Fruit fly (Drosophila melanogaster) whole organism, prepupa: ENCODE results near the gene Sirt7.

ENCODE experiments used
- Blimp-1 ChIP-seq: fragments of 200-800 bp; sonication (Bioruptor generic); optimal IDR thresholded peaks from 3 replicates; lab custom pipeline; 2017; ENCODE audit warnings: missing biosample characterization, missing genetic modification characterization, mild to moderate bottlenecking, moderate library complexity, missing genetic modification reagents
- CG10631 ChIP-seq: fragments of 200-800 bp; sonication (Bioruptor generic); optimal IDR thresholded peaks from 2 replicates; lab custom pipeline; 2016; ENCODE audit warnings: missing biosample characterization, missing genetic modification characterization
- CG10669 ChIP-seq: fragments of 200-800 bp; sonication (Bioruptor generic); optimal IDR thresholded peaks from 3 replicates; lab custom pipeline; 2018; ENCODE audit warnings: missing biosample characterization, mild to moderate bottlenecking, missing genetic modification characterization, moderate library complexity
- CG11294 ChIP-seq: fragments of 200-800 bp; sonication (Bioruptor generic); IDR thresholded peaks from 2 replicates; pipeline ENCODE4 v1.3.6; 2022; ENCODE audit warnings: missing biosample characterization, missing genetic modification characterization
- CG11762 ChIP-seq: fragments of 200-800 bp; sonication (Bioruptor generic); optimal IDR thresholded peaks from 3 replicates; lab custom pipeline; 2016; ENCODE audit warnings: missing biosample characterization, missing genetic modification characterization; ENCODE audit not compliant: insufficient read depth
- CG15336 ChIP-seq: fragments of 200-800 bp; sonication (Bioruptor generic); IDR thresholded peaks from 2 replicates; pipeline ENCODE4 v1.3.6; 2022; ENCODE audit warnings: missing biosample characterization, missing genetic modification characterization
- CG1621 ChIP-seq: fragments of 200-800 bp; sonication (Bioruptor generic); optimal IDR thresholded peaks from 3 replicates; lab custom pipeline; 2018; ENCODE audit warnings: missing biosample characterization, mild to moderate bottlenecking, missing genetic modification characterization
- CG16779 ChIP-seq: fragments of 200-800 bp; sonication (Bioruptor generic); optimal IDR thresholded peaks from 3 replicates; lab custom pipeline; 2017; ENCODE audit warnings: missing biosample characterization, mild to moderate bottlenecking, missing genetic modification characterization
- CG31627 ChIP-seq: fragments of 200-800 bp; sonication (Bioruptor generic); optimal IDR thresholded peaks from 3 replicates; lab custom pipeline; 2016; ENCODE audit warnings: missing biosample characterization, missing genetic modification characterization
- CG32006 ChIP-seq: fragments of 200-800 bp; sonication (Bioruptor generic); optimal IDR thresholded peaks from 3 replicates; lab custom pipeline; 2017; ENCODE audit warnings: missing biosample characterization, mild to moderate bottlenecking, missing genetic modification characterization
- CG34406 ChIP-seq: fragments of 200-800 bp; sonication (Bioruptor generic); optimal IDR thresholded peaks from 3 replicates; lab custom pipeline; 2016; ENCODE audit warnings: missing biosample characterization, missing genetic modification characterization
- CG3919 ChIP-seq: fragments of 200-800 bp; sonication (Bioruptor generic); optimal IDR thresholded peaks from 3 replicates; lab custom pipeline; 2016; ENCODE audit warnings: missing biosample characterization, missing genetic modification characterization
- CG4318 ChIP-seq: fragments of 200-800 bp; sonication (Bioruptor generic); optimal IDR thresholded peaks from 3 replicates; lab custom pipeline; 2017; ENCODE audit warnings: missing biosample characterization, mild to moderate bottlenecking, missing genetic modification characterization
- CG6163 ChIP-seq: fragments of 200-800 bp; sonication (Bioruptor generic); IDR thresholded peaks from 3 replicates; pipeline ENCODE4 v1.3.6; 2022; ENCODE audit warnings: missing biosample characterization, missing genetic modification characterization
- CG6276 ChIP-seq: fragments of 200-800 bp; sonication (Bioruptor generic); optimal IDR thresholded peaks from 2 replicates; lab custom pipeline; 2017; ENCODE audit warnings: missing biosample characterization, mild to moderate bottlenecking, missing genetic modification characterization
- CG6854 ChIP-seq: fragments of 200-800 bp; sonication (Bioruptor generic); optimal IDR thresholded peaks from 2 replicates; lab custom pipeline; 2017; ENCODE audit warnings: missing biosample characterization, mild to moderate bottlenecking, missing genetic modification characterization
- CG7368 ChIP-seq: fragments of 200-800 bp; sonication (Bioruptor generic); optimal IDR thresholded peaks from 3 replicates; lab custom pipeline; 2016; ENCODE audit warnings: missing biosample characterization, missing genetic modification characterization
- CG8119 ChIP-seq: fragments of 200-800 bp; sonication (Bioruptor generic); IDR thresholded peaks from 3 replicates; pipeline ENCODE4 v1.3.6; 2022; ENCODE audit warnings: missing biosample characterization, missing genetic modification characterization
- CG8319 ChIP-seq: fragments of 200-800 bp; sonication (Bioruptor generic); optimal IDR thresholded peaks from 3 replicates; lab custom pipeline; 2016; ENCODE audit warnings: missing biosample characterization, missing genetic modification characterization
- CG8632 ChIP-seq: fragments of 200-800 bp; sonication (Bioruptor generic); optimal IDR thresholded peaks from 3 replicates; lab custom pipeline; 2016; ENCODE audit warnings: missing biosample characterization, missing genetic modification characterization
- CG9139 ChIP-seq: fragments of 200-800 bp; sonication (Bioruptor generic); optimal IDR thresholded peaks from 3 replicates; lab custom pipeline; 2017; ENCODE audit warnings: missing biosample characterization, mild to moderate bottlenecking, missing genetic modification characterization
- Eip78C ChIP-seq: fragments of 200-800 bp; sonication (Bioruptor generic); peaks from one replicate; lab custom pipeline; 2016; ENCODE audit warnings: missing biosample characterization, missing genetic modification characterization
- Gug ChIP-seq: fragments of 200-800 bp; sonication (Bioruptor generic); IDR thresholded peaks from 2 replicates; pipeline ENCODE4 v1.3.6; 2022; ENCODE audit warnings: missing biosample characterization, missing genetic modification characterization
- Hr38 ChIP-seq: sonication (Bioruptor generic); optimal IDR thresholded peaks from 2 replicates; lab custom pipeline; 2016; ENCODE audit warnings: missing biosample characterization, missing genetic modification characterization
- Lpt ChIP-seq: fragments of 200-800 bp; sonication (Bioruptor generic); optimal IDR thresholded peaks from 3 replicates; lab custom pipeline; 2016; ENCODE audit warnings: missing biosample characterization, missing genetic modification characterization
- Met ChIP-seq: fragments of 200-800 bp; sonication (Bioruptor generic); optimal IDR thresholded peaks from 3 replicates; lab custom pipeline; 2016; ENCODE audit warnings: missing biosample characterization, missing genetic modification characterization
- cyc ChIP-seq: fragments of 200-800 bp; sonication (Bioruptor generic); optimal IDR thresholded peaks from 3 replicates; lab custom pipeline; 2016; ENCODE audit warnings: missing biosample characterization, missing genetic modification characterization
- dac ChIP-seq: fragments of 200-800 bp; sonication (Bioruptor generic); optimal IDR thresholded peaks from 2 replicates; lab custom pipeline; 2017; ENCODE audit warnings: missing biosample characterization, mild to moderate bottlenecking, missing genetic modification characterization
- dsx ChIP-seq: fragments of 200-800 bp; optimal IDR thresholded peaks from 3 replicates; lab custom pipeline; 2019; ENCODE audit warnings: missing biosample characterization, mild to moderate bottlenecking, missing genetic modification characterization, moderate library complexity; ENCODE audit not compliant: poor library complexity, severe bottlenecking
- eg ChIP-seq: fragments of 200-800 bp; sonication (Bioruptor generic); IDR thresholded peaks from 3 replicates; pipeline ENCODE4 v1.3.6; 2022; ENCODE audit warnings: missing biosample characterization, missing genetic modification characterization
- fd59A ChIP-seq: fragments of 200-800 bp; sonication (Bioruptor generic); optimal IDR thresholded peaks from 2 replicates; lab custom pipeline; 2017; ENCODE audit warnings: missing biosample characterization, mild to moderate bottlenecking, missing genetic modification characterization, missing genetic modification reagents
- fkh ChIP-seq: fragments of 200-800 bp; sonication (Bioruptor generic); optimal IDR thresholded peaks from 3 replicates; lab custom pipeline; 2017; ENCODE audit warnings: missing biosample characterization, mild to moderate bottlenecking, missing genetic modification characterization, moderate library complexity
- net ChIP-seq: fragments of 200-800 bp; sonication (Bioruptor generic); optimal IDR thresholded peaks from 3 replicates; lab custom pipeline; 2016; ENCODE audit warnings: missing biosample characterization, missing genetic modification characterization
- pdm3 ChIP-seq: fragments of 200-800 bp; sonication (Bioruptor generic); optimal IDR thresholded peaks from 3 replicates; lab custom pipeline; 2016; ENCODE audit warnings: missing biosample characterization, missing genetic modification characterization
- salr ChIP-seq, 2 experiments: fragments of 200-800 bp; sonication (Bioruptor generic); optimal IDR thresholded peaks; 3 replicates each; lab custom pipeline; 2016 to 2018; ENCODE audit warnings: missing biosample characterization in 2 of 2, missing genetic modification characterization in 2 of 2, mild to moderate bottlenecking in 1 of 2
- spab ChIP-seq: fragments of 200-800 bp; sonication (Bioruptor generic); optimal IDR thresholded peaks from 2 replicates; lab custom pipeline; 2017; ENCODE audit warnings: missing biosample characterization, mild to moderate bottlenecking, missing genetic modification characterization, missing genetic modification reagents
- topi ChIP-seq: fragments of 200-800 bp; sonication (Bioruptor generic); optimal IDR thresholded peaks from 3 replicates; lab custom pipeline; 2016; ENCODE audit warnings: missing biosample characterization, missing genetic modification characterization

Gene Sirt7

DNA sequence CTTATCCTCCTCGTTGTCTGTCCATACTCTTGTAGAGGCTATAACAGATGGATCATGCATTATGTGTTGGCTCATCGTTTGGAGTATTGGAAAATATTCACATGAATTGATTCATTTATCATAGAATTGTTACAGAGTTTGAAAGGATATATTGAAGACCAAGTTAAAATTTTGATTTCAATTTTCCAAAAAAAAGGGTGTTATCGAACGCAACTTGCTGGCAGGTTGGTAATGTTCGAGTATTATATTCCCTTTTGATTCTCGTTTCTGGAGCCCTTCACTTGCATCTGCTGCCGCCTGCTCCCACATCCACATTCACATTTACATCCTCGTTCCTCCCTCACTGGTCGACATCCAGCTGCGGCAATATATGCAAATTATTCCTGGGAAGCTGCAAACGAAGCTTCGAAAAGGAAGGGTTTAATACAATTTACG is 40.3 kb downstream of the Sirt7 start (continued):
- TF ChIP-seq CG11294 (GFP tag; lab: Robert Waterston, UW) (no peak), CG10631 (GFP tag; lab: Kevin White, UChicago) (peak; percentile 82), spab (GFP tag; lab: Kevin White, UChicago) (peak; percentile 83), Eip78C (GFP tag; lab: Kevin White, UChicago) (peak; percentile 96), CG6854 (peak; percentile 22), CG16779 (tag; lab: Kevin White, UChicago) (peak; percentile 53), net (peak; percentile 68), eg (GFP tag; lab: Robert Waterston, UW) (0 out of 3 replicates have a peak, but pooled peaks have one; percentile 25), CG6163 (GFP tag; lab: Robert Waterston, UW) (peak; percentile 91), CG15336 (GFP tag; lab: Robert Waterston, UW) (peak; percentile 38), CG1621 (peak; percentile 72), CG31627 (GFP tag; lab: Kevin White, UChicago) (peak; percentile 88), CG34406 (peak; percentile 67), cyc (GFP tag; lab: Kevin White, UChicago) (peak; percentile 85), Lpt (no peak), CG7368 (GFP tag; lab: Kevin White, UChicago) (peak; percentile 50), CG8632 (GFP tag; lab: Kevin White, UChicago) (peak; percentile 66), salr (GFP tag; optimal IDR thresholded peaks at IDR 0.05; lab: Kevin White, UChicago) (peak in 1 of 2 experiments; percentile 60), Gug (GFP tag; lab: Robert Waterston, UW) (peak; percentile 37; the same call in 1 of the 2 replicates), CG8319 (GFP tag; lab: Kevin White, UChicago) (no peak), CG11762 (GFP tag; lab: Kevin White, UChicago) (peak; percentile 44), CG6276 (no peak), CG9139 (GFP tag; lab: Kevin White, UChicago) (peak; percentile 66), dsx (GFP tag; lab: Kevin White, UChicago) (peak; percentile 83), CG3919 (GFP tag; lab: Kevin White, UChicago) (peak; percentile 78), topi (GFP tag; lab: Kevin White, UChicago) (peak; percentile 90), Hr38 (GFP tag; lab: Kevin White, UChicago) (no peak), CG10669 (peak; percentile 87), Met (GFP tag; lab: Kevin White, UChicago) (peak; percentile 91), CG8119 (GFP tag; lab: Robert Waterston, UW) (no peak; the same call in 2 of the 3 replicates), fkh (GFP tag; lab: Kevin White, UChicago) (no peak), Blimp-1 (peak; percentile 56), fd59A (GFP tag; lab: Kevin White, UChicago) (peak; percentile 81)

DNA sequence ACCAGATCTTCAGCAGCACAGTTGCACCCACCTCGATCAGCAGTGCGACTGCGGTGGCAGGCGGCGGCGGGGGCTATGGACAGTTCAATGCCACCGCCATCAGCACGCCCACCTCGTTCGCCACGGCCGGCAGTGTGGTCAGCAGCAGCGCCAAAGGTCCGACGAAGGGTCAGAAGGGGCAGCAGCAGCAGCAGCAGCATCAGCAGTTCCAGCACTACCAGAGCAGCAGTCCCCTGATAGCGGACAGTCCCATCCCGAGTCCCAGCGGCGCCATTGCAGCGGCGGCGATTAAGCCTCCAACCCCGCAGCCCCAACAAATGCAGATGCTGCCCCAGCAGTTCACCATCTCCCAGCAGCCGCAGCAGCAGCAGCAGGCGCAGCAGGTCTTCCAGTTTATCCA is 42.3 kb downstream of the Sirt7 start:
- TF ChIP-seq Blimp-1 (no peak), Hr38 (GFP tag; lab: Kevin White, UChicago) (no peak), fkh (GFP tag; lab: Kevin White, UChicago) (no peak), CG4318 (GFP tag; lab: Kevin White, UChicago) (no peak), net (no peak), CG7368 (GFP tag; lab: Kevin White, UChicago) (no peak), CG6854 (no peak), CG1621 (no peak), dsx (GFP tag; lab: Kevin White, UChicago) (no peak)

DNA sequence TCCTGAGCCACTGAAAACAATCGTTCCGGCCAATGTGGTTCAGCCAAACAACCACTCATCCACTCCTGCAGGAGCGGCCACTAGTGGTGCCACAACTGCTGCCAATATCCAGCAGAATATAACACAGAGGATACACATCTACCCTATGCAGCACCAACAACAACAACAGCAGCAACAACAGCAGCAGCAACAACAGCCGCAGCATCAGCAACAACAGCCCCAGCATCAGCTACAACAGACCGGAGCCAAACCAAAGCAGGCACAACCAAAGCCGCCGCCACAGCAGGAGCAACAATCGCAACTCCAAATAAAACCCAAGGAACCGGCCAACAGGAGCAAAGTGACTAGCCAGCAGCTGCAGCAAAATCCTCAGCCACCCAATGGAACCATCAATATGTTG is 47.5 kb downstream of the Sirt7 start:
- TF ChIP-seq CG32006 (GFP tag; lab: Kevin White, UChicago) = no peak
- TF ChIP-seq CG10631 (GFP tag; lab: Kevin White, UChicago) = no peak
- TF ChIP-seq CG1621 = no peak
- TF ChIP-seq pdm3 (GFP tag; lab: Kevin White, UChicago) = no peak
- TF ChIP-seq net = no peak
- no peak for TF ChIP-seq dac
- TF ChIP-seq Blimp-1 = no peak
